Worm (Caenorhabditis elegans) whole organism, young adult: Measurements from ENCODE around the gene sru-1.

Source experiments
- F37B4.10 ChIP-seq: fragments of 200-800 bp; sonication (Bioruptor generic); IDR thresholded peaks from 2 replicates; pipeline ENCODE4 v1.3.6; 2022; ENCODE audit warnings: missing genetic modification characterization, missing compliant biosample characterization
- T07F8.4 ChIP-seq: sonication (generic microtip); optimal IDR thresholded peaks from 2 replicates; lab custom pipeline; 2016; ENCODE audit warnings: mild to moderate bottlenecking, missing genetic modification characterization, moderate library complexity, missing compliant biosample characterization
- Y53G8AR.9 ChIP-seq: fragments of 200-800 bp; sonication (Bioruptor generic); conservative IDR thresholded peaks from 2 replicates; pipeline ENCODE4 v1.3.6; 2022; ENCODE audit warnings: missing genetic modification reagents, missing genetic modification characterization, missing compliant biosample characterization
- lsy-27 ChIP-seq: sonication (generic microtip); optimal IDR thresholded peaks from 2 replicates; lab custom pipeline; 2017; ENCODE audit warnings: missing genetic modification characterization, mild to moderate bottlenecking, missing compliant biosample characterization, antibody characterized with exemption, missing genotype, borderline replicate concordance; ENCODE audit not compliant: insufficient read depth
- repo-1 ChIP-seq: sonication (generic microtip); optimal IDR thresholded peaks from 2 replicates; lab custom pipeline; 2017; ENCODE audit warnings: mild to moderate bottlenecking, missing genetic modification characterization, missing compliant biosample characterization

DNA sequence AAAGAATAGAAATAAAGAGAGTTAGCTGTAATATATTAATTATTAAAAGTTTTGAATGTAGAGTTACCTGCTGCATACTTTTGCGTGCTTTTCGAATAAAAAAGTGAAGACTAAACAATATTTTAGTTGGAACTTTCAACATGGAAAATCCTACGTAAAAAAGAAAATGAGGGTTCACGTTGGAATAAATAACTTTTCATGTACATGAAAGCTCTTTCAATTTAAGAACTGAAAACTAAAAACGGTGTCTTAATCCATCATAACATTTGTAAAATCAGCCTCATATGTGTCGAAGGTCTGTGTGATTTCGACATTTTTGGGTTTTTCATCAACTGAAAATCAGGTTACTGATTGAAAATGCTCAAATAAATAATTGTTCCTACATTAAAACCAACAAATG lies 17.8 kb downstream of the sru-1 start, which contains the start of gene ttr-9:
- TF ChIP-seq lsy-27 (tag; lab: Kevin White, UChicago) (no peak), T07F8.4 (tag; lab: Kevin White, UChicago) (no peak), Y53G8AR.9 (GFP tag; lab: Robert Waterston, UW) (no peak), repo-1 (tag; lab: Kevin White, UChicago) (no peak), F37B4.10 (GFP tag; lab: Robert Waterston, UW) (no peak)
